Worm (Caenorhabditis elegans) whole organism, young adult: ENCODE data around the gene lap-1.

Experiments used
- B0019.2 ChIP-seq: fragments of 200-800 bp; sonication (Bioruptor generic); conservative IDR thresholded peaks from 2 replicates; pipeline ENCODE4 v1.3.6; 2022; ENCODE audit warnings: missing genetic modification reagents, missing genetic modification characterization, missing compliant biosample characterization
- B0035.1 ChIP-seq: sonication (generic microtip); optimal IDR thresholded peaks from 2 replicates; lab custom pipeline; 2016; ENCODE audit warnings: missing genetic modification characterization, mild to moderate bottlenecking, missing compliant biosample characterization, missing genotype, missing genetic modification reagents
- B0261.1 ChIP-seq: sonication (generic microtip); optimal IDR thresholded peaks from 2 replicates; lab custom pipeline; 2016; ENCODE audit warnings: mild to moderate bottlenecking, missing genetic modification characterization, moderate library complexity, missing compliant biosample characterization
- F22D6.2 ChIP-seq: sonication (generic microtip); optimal IDR thresholded peaks from 2 replicates; lab custom pipeline; 2016; ENCODE audit warnings: mild to moderate bottlenecking, missing genetic modification characterization, missing compliant biosample characterization
- F37B4.10 ChIP-seq: fragments of 200-800 bp; sonication (Bioruptor generic); IDR thresholded peaks from 2 replicates; pipeline ENCODE4 v1.3.6; 2022; ENCODE audit warnings: missing genetic modification characterization, missing compliant biosample characterization
- F52B5.7 ChIP-seq: sonication (generic microtip); optimal IDR thresholded peaks from 2 replicates; lab custom pipeline; 2016; ENCODE audit warnings: mild to moderate bottlenecking, missing genetic modification characterization, missing compliant biosample characterization
- F57A8.1 ChIP-seq: fragments of 200-800 bp; sonication (Bioruptor generic); optimal IDR thresholded peaks from 2 replicates; lab custom pipeline; 2018; ENCODE audit warnings: mild to moderate bottlenecking, missing genetic modification characterization, moderate library complexity, missing compliant biosample characterization
- F57C9.4 ChIP-seq: sonication (generic microtip); optimal IDR thresholded peaks from 2 replicates; lab custom pipeline; 2017; ENCODE audit warnings: mild to moderate bottlenecking, missing genetic modification characterization, missing compliant biosample characterization
- T07F8.4 ChIP-seq: sonication (generic microtip); optimal IDR thresholded peaks from 2 replicates; lab custom pipeline; 2016; ENCODE audit warnings: mild to moderate bottlenecking, missing genetic modification characterization, moderate library complexity, missing compliant biosample characterization
- ZK185.1 ChIP-seq: sonication (generic microtip); optimal IDR thresholded peaks from 2 replicates; lab custom pipeline; 2016; ENCODE audit warnings: mild to moderate bottlenecking, missing genetic modification characterization, missing compliant biosample characterization; ENCODE audit not compliant: poor library complexity, severe bottlenecking
- athp-1 ChIP-seq: sonication (generic microtip); optimal IDR thresholded peaks from 2 replicates; lab custom pipeline; 2017; ENCODE audit warnings: mild to moderate bottlenecking, missing genetic modification characterization, missing compliant biosample characterization
- attf-5 ChIP-seq: fragments of 200-800 bp; sonication (Bioruptor generic); optimal IDR thresholded peaks from 2 replicates; lab custom pipeline; 2018; ENCODE audit warnings: mild to moderate bottlenecking, missing genetic modification characterization, missing compliant biosample characterization
- bed-2 ChIP-seq: fragments of 200-800 bp; sonication (Bioruptor generic); IDR thresholded peaks from 2 replicates; pipeline ENCODE4 v1.3.6; 2022; ENCODE audit warnings: missing genetic modification reagents, missing genetic modification characterization, missing compliant biosample characterization
- ccch-3 ChIP-seq: fragments of 200-800 bp; sonication (Bioruptor generic); optimal IDR thresholded peaks from 2 replicates; lab custom pipeline; 2018; ENCODE audit warnings: mild to moderate bottlenecking, missing genetic modification characterization, missing compliant biosample characterization
- cebp-1 ChIP-seq, 2 experiments: fragments of 200-800 bp in 1 of 2; sonication (Bioruptor generic) in 1 of 2; sonication (generic microtip) in 1 of 2; IDR thresholded peaks in 1 of 2; optimal IDR thresholded peaks in 1 of 2; 2 replicates each; pipeline versions ENCODE4 v1.3.6 to Lab custom; 2017 to 2022; ENCODE audit warnings: missing compliant biosample characterization in 2 of 2, missing genetic modification characterization in 2 of 2, mild to moderate bottlenecking in 1 of 2, missing genetic modification reagents in 1 of 2, moderate library complexity in 1 of 2
- ceh-27 ChIP-seq: fragments of 200-800 bp; sonication (Bioruptor generic); optimal IDR thresholded peaks from 2 replicates; lab custom pipeline; 2018; ENCODE audit warnings: mild to moderate bottlenecking, missing genetic modification characterization, moderate library complexity, missing compliant biosample characterization
- dox-1 ChIP-seq: fragments of 200-800 bp; sonication (Bioruptor generic); IDR thresholded peaks from 2 replicates; pipeline ENCODE4 v1.3.6; 2022; ENCODE audit warnings: missing genetic modification reagents, missing genetic modification characterization, missing compliant biosample characterization
- dpl-1 ChIP-seq: fragments of 150-350 bp; optimal IDR thresholded peaks from 2 replicates; lab custom pipeline; 2014; ENCODE audit warnings: missing biosample characterization, missing genetic modification reagents, missing genetic modification characterization
- egl-18 ChIP-seq: fragments of 200-800 bp; sonication (Bioruptor generic); IDR thresholded peaks from 2 replicates; pipeline ENCODE4 v1.3.6; 2022; ENCODE audit warnings: missing genetic modification reagents, missing genetic modification characterization, missing compliant biosample characterization
- egl-44 ChIP-seq: fragments of 200-800 bp; sonication (Bioruptor generic); IDR thresholded peaks from 2 replicates; pipeline ENCODE4 v1.3.6; 2022; ENCODE audit warnings: missing genetic modification reagents, missing genetic modification characterization, missing compliant biosample characterization
- egrh-3 ChIP-seq: fragments of 200-800 bp; sonication (Bioruptor generic); IDR thresholded peaks from 2 replicates; pipeline ENCODE4 v1.3.6; 2022; ENCODE audit warnings: missing genetic modification reagents, missing genetic modification characterization, missing compliant biosample characterization
- ekl-4 ChIP-seq: fragments of 200-800 bp; sonication (Bioruptor generic); IDR thresholded peaks from 2 replicates; pipeline ENCODE4 v1.3.6; 2022; ENCODE audit warnings: missing genetic modification reagents, missing genetic modification characterization, missing compliant biosample characterization
- ets-4 ChIP-seq: fragments of 200-800 bp; sonication (Bioruptor generic); optimal IDR thresholded peaks from 2 replicates; lab custom pipeline; 2018; ENCODE audit warnings: mild to moderate bottlenecking, missing genetic modification characterization, missing compliant biosample characterization
- fkh-3 ChIP-seq: sonication (generic microtip); optimal IDR thresholded peaks from 2 replicates; lab custom pipeline; 2016; ENCODE audit warnings: mild to moderate bottlenecking, missing genetic modification characterization, missing compliant biosample characterization
- hmg-20 ChIP-seq: fragments of 200-800 bp; sonication (Bioruptor generic); IDR thresholded peaks from 2 replicates; pipeline ENCODE4 v1.3.6; 2022; ENCODE audit warnings: missing genetic modification reagents, missing genetic modification characterization, missing compliant biosample characterization
- hrde-1 ChIP-seq: sonication (generic microtip); optimal IDR thresholded peaks from 2 replicates; lab custom pipeline; 2016; ENCODE audit warnings: missing genetic modification characterization, mild to moderate bottlenecking, missing compliant biosample characterization, moderate library complexity, missing genotype, missing genetic modification reagents, borderline replicate concordance
- let-526 ChIP-seq: fragments of 200-800 bp; sonication (Bioruptor generic); IDR thresholded peaks from 2 replicates; pipeline ENCODE4 v1.3.6; 2022; ENCODE audit warnings: missing genetic modification reagents, missing genetic modification characterization, missing compliant biosample characterization
- lin-54 ChIP-seq: fragments of 200-800 bp; sonication (Bioruptor generic); optimal IDR thresholded peaks from 2 replicates; lab custom pipeline; 2018; ENCODE audit warnings: mild to moderate bottlenecking, missing genetic modification characterization, missing compliant biosample characterization
- lsy-27 ChIP-seq: sonication (generic microtip); optimal IDR thresholded peaks from 2 replicates; lab custom pipeline; 2017; ENCODE audit warnings: missing genetic modification characterization, mild to moderate bottlenecking, missing compliant biosample characterization, antibody characterized with exemption, missing genotype, borderline replicate concordance; ENCODE audit not compliant: insufficient read depth
- madf-10 ChIP-seq: sonication (generic microtip); optimal IDR thresholded peaks from 2 replicates; lab custom pipeline; 2016; ENCODE audit warnings: mild to moderate bottlenecking, missing genetic modification characterization, missing compliant biosample characterization
- madf-6 ChIP-seq: fragments of 200-800 bp; sonication (Bioruptor generic); IDR thresholded peaks from 2 replicates; pipeline ENCODE4 v1.3.6; 2022; ENCODE audit warnings: missing genetic modification reagents, missing genetic modification characterization, missing compliant biosample characterization
- madf-8 ChIP-seq: fragments of 200-800 bp; sonication (Bioruptor generic); conservative IDR thresholded peaks from 2 replicates; pipeline ENCODE4 v1.3.6; 2022; ENCODE audit warnings: missing genetic modification reagents, missing genetic modification characterization, missing compliant biosample characterization
- mcd-1 ChIP-seq: fragments of 200-800 bp; sonication (Bioruptor generic); IDR thresholded peaks from 2 replicates; pipeline ENCODE4 v1.3.6; 2022; ENCODE audit warnings: missing genetic modification reagents, missing genetic modification characterization, missing compliant biosample characterization
- mel-28 ChIP-seq: sonication (generic microtip); optimal IDR thresholded peaks from 2 replicates; lab custom pipeline; 2016; ENCODE audit warnings: borderline replicate concordance, mild to moderate bottlenecking, missing genetic modification characterization, missing compliant biosample characterization
- mes-4 ChIP-seq: sonication (generic microtip); optimal IDR thresholded peaks from 2 replicates; lab custom pipeline; 2016; ENCODE audit warnings: missing genotype, missing genetic modification characterization, missing compliant biosample characterization
- mxl-1 ChIP-seq: sonication (generic microtip); optimal IDR thresholded peaks from 2 replicates; lab custom pipeline; 2016; ENCODE audit warnings: missing genetic modification characterization, missing compliant biosample characterization
- nfyb-1 ChIP-seq: fragments of 200-800 bp; sonication (Bioruptor generic); IDR thresholded peaks from 2 replicates; pipeline ENCODE4 v1.3.6; 2022; ENCODE audit warnings: missing genetic modification reagents, missing genetic modification characterization, missing compliant biosample characterization
- repo-1 ChIP-seq: sonication (generic microtip); optimal IDR thresholded peaks from 2 replicates; lab custom pipeline; 2017; ENCODE audit warnings: mild to moderate bottlenecking, missing genetic modification characterization, missing compliant biosample characterization
- sdz-38 ChIP-seq: sonication (generic microtip); optimal IDR thresholded peaks from 2 replicates; lab custom pipeline; 2016; ENCODE audit warnings: missing genotype, missing genetic modification characterization, missing compliant biosample characterization
- snpc-1.3 ChIP-seq: sonication (generic microtip); optimal IDR thresholded peaks from 2 replicates; lab custom pipeline; 2017; ENCODE audit warnings: missing genetic modification characterization, mild to moderate bottlenecking, missing compliant biosample characterization, antibody characterized with exemption, moderate library complexity, missing genotype, missing genetic modification reagents; ENCODE audit not compliant: insufficient read depth
- somi-1 ChIP-seq: fragments of 200-800 bp; sonication (Bioruptor generic); optimal IDR thresholded peaks from 2 replicates; lab custom pipeline; 2018; ENCODE audit warnings: mild to moderate bottlenecking, missing genetic modification characterization, missing compliant biosample characterization
- tlf-1 ChIP-seq: fragments of 200-800 bp; sonication (Bioruptor generic); optimal IDR thresholded peaks from 2 replicates; lab custom pipeline; 2018; ENCODE audit warnings: mild to moderate bottlenecking, missing genetic modification characterization, missing compliant biosample characterization
- unc-62 ChIP-seq: fragments of 150-350 bp; optimal IDR thresholded peaks from 2 replicates; lab custom pipeline; 2014; ENCODE audit warnings: missing biosample characterization, missing genetic modification reagents, missing genetic modification characterization
- ztf-18 ChIP-seq: sonication (generic microtip); optimal IDR thresholded peaks from 2 replicates; lab custom pipeline; 2016; ENCODE audit warnings: missing genotype, mild to moderate bottlenecking, missing genetic modification characterization, missing compliant biosample characterization
- ztf-28 ChIP-seq: fragments of 200-800 bp; sonication (Bioruptor generic); IDR thresholded peaks from 2 replicates; pipeline ENCODE4 v1.3.6; 2022; ENCODE audit warnings: missing genetic modification reagents, missing genetic modification characterization, missing compliant biosample characterization
- ztf-3 ChIP-seq: fragments of 200-800 bp; sonication (Bioruptor generic); optimal IDR thresholded peaks from 2 replicates; lab custom pipeline; 2018; ENCODE audit warnings: mild to moderate bottlenecking, missing genetic modification characterization, missing compliant biosample characterization

Gene lap-1

ce11 chrIII:8417192-8417967 is 15.7 kb upstream of the lap-1 start (continued):
- peak; percentile 53; the same call in 1 of the 2 replicates for TF ChIP-seq ekl-4 (GFP tag; lab: Robert Waterston, UW)
- TF ChIP-seq snpc-1.3 (tag; lab: Kevin White, UChicago) = no peak
- TF ChIP-seq mcd-1 = peak; percentile 73
- TF ChIP-seq dpl-1 (GFP tag; lab: Kevin White, UChicago) = no peak
- TF ChIP-seq bed-2 (GFP tag; lab: Robert Waterston, UW) = no peak
- TF ChIP-seq fkh-3 = no peak
- no peak for TF ChIP-seq hmg-20 (GFP tag; lab: Robert Waterston, UW)
- peak; percentile 41 for TF ChIP-seq ZK185.1 (tag; lab: Kevin White, UChicago)
- TF ChIP-seq F52B5.7 (tag; lab: Kevin White, UChicago) = no peak
- TF ChIP-seq athp-1 (tag; lab: Kevin White, UChicago) = peak; percentile 47
- TF ChIP-seq ets-4 (GFP tag; lab: Kevin White, UChicago) = peak; percentile 64
- peak; percentile 93 for TF ChIP-seq attf-5 (GFP tag; lab: Kevin White, UChicago)
- no peak for TF ChIP-seq mxl-1 (tag; lab: Kevin White, UChicago)
- TF ChIP-seq somi-1 = peak; percentile 42
- 0 out of 2 replicates have a peak, but pooled peaks have one; percentile 29 for TF ChIP-seq madf-6
- peak; percentile 80 for TF ChIP-seq ztf-3 (GFP tag; lab: Kevin White, UChicago)
- peak; percentile 84 for TF ChIP-seq ceh-27 (GFP tag; lab: Kevin White, UChicago)
- peak; percentile 82 for TF ChIP-seq repo-1
- no peak for TF ChIP-seq egl-18
- no peak for TF ChIP-seq egrh-3 (GFP tag; lab: Robert Waterston, UW)
- TF ChIP-seq ccch-3 (GFP tag; lab: Kevin White, UChicago) = no peak
- no peak for TF ChIP-seq F57C9.4
- peak; percentile 32 for TF ChIP-seq unc-62 (GFP tag; lab: Kevin White, UChicago)
- TF ChIP-seq hrde-1 (tag; lab: Kevin White, UChicago) = no peak
- TF ChIP-seq sdz-38 (tag; lab: Kevin White, UChicago) = no peak
- peak; percentile 99 for TF ChIP-seq nfyb-1
- TF ChIP-seq T07F8.4 (tag; lab: Kevin White, UChicago) = no peak
- no peak for TF ChIP-seq B0261.1
- no peak for TF ChIP-seq madf-8
- TF ChIP-seq cebp-1 (GFP tag; IDR thresholded peaks at IDR 0.05; lab: Robert Waterston, UW) = no peak; the same call in 1 of the 2 replicates
- TF ChIP-seq cebp-1 (tag; optimal IDR thresholded peaks at IDR 0.05; lab: Kevin White, UChicago) = peak; percentile 88
- TF ChIP-seq B0035.1 (tag; lab: Kevin White, UChicago) = no peak
- no peak for TF ChIP-seq lsy-27
- no peak for TF ChIP-seq F57A8.1 (GFP tag; lab: Kevin White, UChicago)
- TF ChIP-seq B0019.2 = no peak
- TF ChIP-seq egl-44 (GFP tag; lab: Robert Waterston, UW) = no peak
- no peak for TF ChIP-seq mel-28
- TF ChIP-seq F22D6.2 (tag; lab: Kevin White, UChicago) = no peak
- TF ChIP-seq ztf-18 (tag; lab: Kevin White, UChicago) = peak; percentile 69
- TF ChIP-seq mes-4 (tag; lab: Kevin White, UChicago) = no peak
- TF ChIP-seq ztf-28 (GFP tag; lab: Robert Waterston, UW) = no peak
- TF ChIP-seq F37B4.10 (GFP tag; lab: Robert Waterston, UW) = no peak
- TF ChIP-seq dox-1 = peak; percentile 83
- peak; percentile 62 for TF ChIP-seq lin-54 (GFP tag; lab: Kevin White, UChicago)
- peak; percentile 70 for TF ChIP-seq tlf-1 (GFP tag; lab: Kevin White, UChicago)
- TF ChIP-seq madf-10 = peak; percentile 75
- peak; percentile 61; the same call in 1 of the 2 replicates for TF ChIP-seq let-526
